Worm (Caenorhabditis elegans) whole organism, L4 larva: ENCODE results near the gene clu-1.
"Not testable (repeated sequence)": the region's sequence is repeated elsewhere in the genome, so short reads cannot be mapped to it uniquely, and the experiment has no call there.

Experiments
- ama-1 ChIP-seq: fragments of 150-350 bp; optimal IDR thresholded peaks from 2 replicates; lab custom pipeline; 2014; ENCODE audit warnings: inconsistent platforms, mixed read lengths
- dmd-8 ChIP-seq: fragments of 200-800 bp; sonication (Bioruptor generic); IDR thresholded peaks from 2 replicates; pipeline ENCODE4 v1.3.6; 2022; ENCODE audit warnings: missing genetic modification characterization, missing compliant biosample characterization
- lin-13 ChIP-seq: fragments of 150-350 bp; optimal IDR thresholded peaks from 2 replicates; lab custom pipeline; 2014; ENCODE audit warnings: missing biosample characterization, missing genetic modification reagents, missing genetic modification characterization
- lin-15B ChIP-seq: fragments of 150-350 bp; sonication (generic microtip); optimal IDR thresholded peaks from 3 replicates; lab custom pipeline; 2014; ENCODE audit warnings: missing biosample characterization, missing genetic modification characterization
- mdl-1 ChIP-seq, 2 experiments: fragments of 150-350 bp in 1 of 2; sonication (generic microtip) in 1 of 2; optimal IDR thresholded peaks; 2 replicates each; lab custom pipeline; 2014 to 2017; ENCODE audit warnings: missing biosample characterization in 2 of 2, missing genetic modification characterization in 2 of 2
- nhr-237 ChIP-seq: sonication (generic microtip); optimal IDR thresholded peaks from 2 replicates; lab custom pipeline; 2017; ENCODE audit warnings: missing biosample characterization, missing genetic modification characterization
- skn-1 ChIP-seq: fragments of 150-350 bp; optimal IDR thresholded peaks from 2 replicates; lab custom pipeline; 2014; ENCODE audit warnings: missing biosample characterization, missing genetic modification characterization
- snpc-4 ChIP-seq: fragments of 150-350 bp; optimal IDR thresholded peaks from 2 replicates; lab custom pipeline; 2014; ENCODE audit warnings: missing biosample characterization, missing genetic modification characterization
- unc-62 ChIP-seq, 3 experiments: fragments of 150-350 bp in 1 of 3; sonication (generic microtip); optimal IDR thresholded peaks in 2 of 3; peaks in 1 of 3; 1 replicate in 1 of 3; 2 replicates in 2 of 3; lab custom pipeline; 2014 to 2017; ENCODE audit warnings: missing biosample characterization in 3 of 3, missing genetic modification characterization in 3 of 3, missing genetic modification reagents in 3 of 3, missing genotype in 1 of 3

- not testable (repeated sequence) for TF ChIP-seq ama-1; dmd-8; lin-15B (tag; lab: Kevin White, UChicago); snpc-4 (tag; lab: Kevin White, UChicago); mdl-1 (tag; optimal IDR thresholded peaks at IDR 0.05; lab: Kevin White, UChicago); skn-1 (tag; lab: Kevin White, UChicago); nhr-237; unc-62 (GFP tag; optimal IDR thresholded peaks at IDR 0.05 in 1 of 2; lab: Kevin White, UChicago); unc-62 (tag; optimal IDR thresholded peaks at IDR 0.05; lab: Kevin White, UChicago); lin-13
Observed at ce11 chrIII:9534193-9534592, 12.9 kb upstream of the clu-1 start.
